Fruit fly (Drosophila melanogaster): ENCODE measurements around the gene Ssdp.

Ssdp gene

dm6 chr3R:18243000-18243399, 43.6 kb upstream of the Ssdp start:
- TF ChIP-seq EcR (GFP tag; optimal IDR thresholded peaks at IDR 0.05) (no peak), CG13204 (GFP tag; optimal IDR thresholded peaks at IDR 0.05) (no peak), CG32121 (GFP tag; IDR thresholded peaks at IDR 0.05) (no peak), CG34367 (tag; optimal IDR thresholded peaks at IDR 0.05) (no peak), CG8301 (tag; optimal IDR thresholded peaks at IDR 0.05) (no peak), Snoo (tag; optimal IDR thresholded peaks at IDR 0.05) (no peak), CG8159 (tag; optimal IDR thresholded peaks at IDR 0.05) (no peak), Pif1B (GFP tag; optimal IDR thresholded peaks at IDR 0.05) (no peak), CG9948 (tag; optimal IDR thresholded peaks at IDR 0.05) (no peak), fd96Ca (GFP tag; IDR thresholded peaks at IDR 0.05) (no peak), CG12605 (GFP tag; IDR thresholded peaks at IDR 0.05) (no peak), Pif1A (GFP tag; optimal IDR thresholded peaks at IDR 0.05) (no peak), D1 (tag; optimal IDR thresholded peaks at IDR 0.05) (no peak), CG10348 (GFP tag; IDR thresholded peaks at IDR 0.05) (no peak), CG15710 (tag; optimal IDR thresholded peaks at IDR 0.05) (no peak), CG4496 (GFP tag; IDR thresholded peaks at IDR 0.05) (no peak), Ets98B (GFP tag; IDR thresholded peaks at IDR 0.05) (no peak), gl (tag; optimal IDR thresholded peaks at IDR 0.05) (no peak)

dm6 chr3R:18242089-18242955, 42.9 kb upstream of the Ssdp start, which contains the start of the genes CG7156 and 14-3-3epsilon:
Gene CG7156, minus strand, starts transcription at chr3R:18242159.
Gene 14-3-3epsilon, plus strand, starts transcription at chr3R:18242531.
- TF ChIP-seq EcR (GFP tag; optimal IDR thresholded peaks at IDR 0.05) (peak; percentile 15), CG4496 (GFP tag; IDR thresholded peaks at IDR 0.05) (peak; percentile 47; the same call in 1 of the 3 replicates), Ets98B (GFP tag; IDR thresholded peaks at IDR 0.05) (peak; percentile 12; the same call in 1 of the 2 replicates), Snoo (tag; optimal IDR thresholded peaks at IDR 0.05) (peak; percentile 34), CG8301 (tag; optimal IDR thresholded peaks at IDR 0.05) (no peak), CG14655 (GFP tag; optimal IDR thresholded peaks at IDR 0.05) (no peak), CG32121 (GFP tag; IDR thresholded peaks at IDR 0.05) (no peak), Pif1A (GFP tag; optimal IDR thresholded peaks at IDR 0.05) (peak; percentile 38), CG34367 (tag; optimal IDR thresholded peaks at IDR 0.05) (peak; percentile 9)

DNA sequence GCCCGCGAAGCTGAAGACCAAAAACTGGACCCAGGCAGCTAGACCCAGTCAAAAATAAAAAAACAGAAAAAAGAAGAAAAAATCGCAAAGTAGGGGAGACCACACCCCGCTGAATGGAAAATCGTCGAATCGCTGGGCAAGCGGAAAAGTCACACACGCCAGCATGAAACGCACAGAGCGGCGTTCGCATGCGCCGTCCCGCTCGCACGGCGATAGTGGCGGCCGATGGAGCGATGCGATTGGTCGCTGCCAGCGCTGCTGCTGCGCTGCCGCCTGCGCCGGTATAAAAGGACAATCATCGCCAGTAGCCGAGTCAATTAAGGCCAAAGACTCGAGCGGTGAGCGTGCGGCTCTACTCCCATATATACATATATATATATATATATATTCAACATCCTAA, 36.5 kb upstream of the Ssdp start, which contains the start of gene repo:
repo (plus strand) TSS at position 314 of the 400 bp plus-strand sequence.
- no peak for TF ChIP-seq CG10348 (GFP tag; IDR thresholded peaks at IDR 0.05)
- peak; percentile 3 for TF ChIP-seq CG13204 (GFP tag; optimal IDR thresholded peaks at IDR 0.05)
- peak; percentile 61; the same call in 2 of the 3 replicates for TF ChIP-seq CG4496 (GFP tag; IDR thresholded peaks at IDR 0.05)
- TF ChIP-seq fd96Ca (GFP tag; IDR thresholded peaks at IDR 0.05) = no peak

- TF ChIP-seq Pif1A (GFP tag; optimal IDR thresholded peaks at IDR 0.05) (no peak), fd96Ca (GFP tag; IDR thresholded peaks at IDR 0.05) (0 out of 3 replicates have a peak, but pooled peaks have one; percentile 14)
Measured at dm6 chr3R:18234699-18235257, 35.4 kb upstream of the Ssdp start.

- TF ChIP-seq CG17806 (tag; optimal IDR thresholded peaks at IDR 0.05) = no peak
- no peak for TF ChIP-seq EcR (GFP tag; optimal IDR thresholded peaks at IDR 0.05)
- no peak for TF ChIP-seq fd96Ca (GFP tag; IDR thresholded peaks at IDR 0.05)
- TF ChIP-seq CG8301 (tag; optimal IDR thresholded peaks at IDR 0.05) = no peak
- TF ChIP-seq Pif1A (GFP tag; optimal IDR thresholded peaks at IDR 0.05) = no peak
- TF ChIP-seq rn (GFP tag; IDR thresholded peaks at IDR 0.05) = no peak
- no peak for TF ChIP-seq CG13204 (GFP tag; optimal IDR thresholded peaks at IDR 0.05)
- no peak for TF ChIP-seq Ets98B (GFP tag; IDR thresholded peaks at IDR 0.05)
- no peak for TF ChIP-seq CG9948 (tag; optimal IDR thresholded peaks at IDR 0.05)
- no peak for TF ChIP-seq CG12605 (GFP tag; IDR thresholded peaks at IDR 0.05)
Measured at dm6 chr3R:18232187-18232586, 32.8 kb upstream of the Ssdp start.

DNA sequence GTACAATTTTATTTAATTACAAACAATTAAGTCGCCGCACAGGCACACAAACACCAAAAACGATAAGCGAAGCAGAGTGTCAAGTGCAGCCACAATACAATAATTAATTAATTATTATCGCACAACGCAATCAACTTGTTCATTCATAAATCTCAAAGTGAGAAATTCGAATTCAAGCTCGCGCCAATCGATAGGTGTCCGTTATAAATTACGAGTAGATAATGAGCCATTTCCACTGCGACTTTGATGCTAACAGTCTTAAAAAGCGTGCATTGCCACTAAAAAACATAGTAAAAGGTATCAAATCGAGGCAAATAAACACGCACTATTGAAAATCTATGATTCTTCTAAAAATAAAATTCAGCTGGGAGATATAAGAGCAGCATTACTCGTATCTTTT, 30.8 kb upstream of the Ssdp start:
- TF ChIP-seq CG15710 (tag; optimal IDR thresholded peaks at IDR 0.05) (no peak), D1 (tag; optimal IDR thresholded peaks at IDR 0.05) (no peak), CG32121 (GFP tag; IDR thresholded peaks at IDR 0.05) (no peak), CG12605 (GFP tag; IDR thresholded peaks at IDR 0.05) (no peak), CG10348 (GFP tag; IDR thresholded peaks at IDR 0.05) (no peak), CG13204 (GFP tag; optimal IDR thresholded peaks at IDR 0.05) (no peak), CG9948 (tag; optimal IDR thresholded peaks at IDR 0.05) (no peak), CG8301 (tag; optimal IDR thresholded peaks at IDR 0.05) (no peak), fd96Ca (GFP tag; IDR thresholded peaks at IDR 0.05) (no peak), Pif1A (GFP tag; optimal IDR thresholded peaks at IDR 0.05) (no peak), CG8159 (tag; optimal IDR thresholded peaks at IDR 0.05) (no peak), Snoo (tag; optimal IDR thresholded peaks at IDR 0.05) (no peak), CG17806 (tag; optimal IDR thresholded peaks at IDR 0.05) (no peak), Ets98B (GFP tag; IDR thresholded peaks at IDR 0.05) (no peak), gl (tag; optimal IDR thresholded peaks at IDR 0.05) (no peak), rn (GFP tag; IDR thresholded peaks at IDR 0.05) (no peak), CG34367 (tag; optimal IDR thresholded peaks at IDR 0.05) (no peak), CG14655 (GFP tag; optimal IDR thresholded peaks at IDR 0.05) (no peak), EcR (GFP tag; optimal IDR thresholded peaks at IDR 0.05) (no peak)
